Fruit fly (Drosophila melanogaster) whole organism, wandering third instar larva: ENCODE data around the gene Pus7.

Source experiments
- h ChIP-seq: fragments of 200-800 bp; sonication (Bioruptor generic); optimal IDR thresholded peaks from 3 replicates; lab custom pipeline; 2016; ENCODE audit warnings: missing biosample characterization, mild to moderate bottlenecking, missing genetic modification characterization
- psq ChIP-seq: fragments of 200-800 bp; sonication (Bioruptor generic); optimal IDR thresholded peaks from 3 replicates; lab custom pipeline; 2017; ENCODE audit warnings: missing biosample characterization, mild to moderate bottlenecking, missing genetic modification characterization, moderate library complexity

- no peak for TF ChIP-seq psq (GFP tag; lab: Kevin White, UChicago)
- no peak for TF ChIP-seq h
Observed at dm6 chr3L:8559754-8560328, 50.0 kb downstream of the Pus7 start.
